Fruit fly (Drosophila melanogaster): ENCODE measurements around the gene GMF.

GMF gene

DNA sequence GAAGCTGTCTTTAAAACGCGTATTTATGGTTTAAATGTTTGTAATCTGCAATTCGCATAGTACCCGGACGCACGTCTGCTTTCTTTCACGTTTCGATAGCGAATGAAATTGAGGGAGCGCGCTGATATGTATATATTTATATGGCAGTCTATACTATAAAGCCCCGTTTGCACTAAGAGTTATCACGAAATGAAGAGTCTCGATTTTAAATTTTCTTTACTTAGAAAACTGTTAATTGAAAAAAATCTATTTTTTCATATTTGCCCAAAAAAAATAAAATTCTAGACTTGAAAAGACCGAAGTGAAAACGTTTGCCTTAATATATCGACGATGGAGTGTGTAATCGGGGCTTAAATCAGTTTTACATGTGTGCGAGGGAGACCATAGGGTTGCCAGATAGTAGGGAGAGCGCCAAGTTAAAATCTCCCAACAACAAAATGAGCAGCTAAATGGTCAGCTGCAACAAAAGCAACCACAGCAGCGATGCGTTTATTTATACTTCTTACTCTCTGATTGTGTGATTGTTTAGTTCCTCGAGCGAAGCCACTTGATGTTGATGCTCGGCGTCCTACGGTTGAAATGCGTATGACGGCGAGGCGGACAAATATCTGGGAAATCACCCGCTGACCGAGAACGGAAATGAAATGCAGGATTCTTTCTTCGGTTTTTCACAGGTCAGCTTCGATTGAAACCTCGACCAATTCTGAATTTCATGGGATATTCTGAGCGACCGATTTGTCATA lies 22.9 kb upstream of the GMF start, which contains the start of gene cact (continued):
- peak; percentile 70; the same call in 2 of the 3 replicates for TF ChIP-seq CG11560 (tag; IDR thresholded peaks at IDR 0.05)
- 0 out of 2 replicates have a peak, but pooled peaks have one; percentile 55 for TF ChIP-seq Lim3 (GFP tag; IDR thresholded peaks at IDR 0.05)
- TF ChIP-seq MBD-R2 (GFP tag; IDR thresholded peaks at IDR 0.05): peak; percentile 72
- TF ChIP-seq CG6854 (GFP tag; optimal IDR thresholded peaks at IDR 0.05): peak; percentile 87
- TF ChIP-seq NfI (GFP tag; optimal IDR thresholded peaks at IDR 0.05): peak; percentile 92
- peak in 1 of 3 experiments; percentile 90 for TF ChIP-seq lola (GFP tag; optimal IDR thresholded peaks at IDR 0.05)
- TF ChIP-seq br (optimal IDR thresholded peaks at IDR 0.05): no peak
- TF ChIP-seq chn (GFP tag; optimal IDR thresholded peaks at IDR 0.05): peak; percentile 94
- TF ChIP-seq CG14860 (GFP tag; IDR thresholded peaks at IDR 0.05; ENCODE audit: partially characterized antibody): no peak
- peak; percentile 85 for TF ChIP-seq CG1024 (GFP tag; IDR thresholded peaks at IDR 0.05)
- peak; percentile 39 for TF ChIP-seq pfk (GFP tag; optimal IDR thresholded peaks at IDR 0.05)
- peak; percentile 88 for TF ChIP-seq fd3F (GFP tag; optimal IDR thresholded peaks at IDR 0.05)
- TF ChIP-seq CG2199 (GFP tag; IDR thresholded peaks at IDR 0.05): peak; percentile 87
- peak; percentile 97 for TF ChIP-seq CG12391 (tag; optimal IDR thresholded peaks at IDR 0.05)
- no peak for TF ChIP-seq lov (optimal IDR thresholded peaks at IDR 0.05)
- TF ChIP-seq lov (GFP tag; IDR thresholded peaks at IDR 0.05): peak; percentile 66; the same call in 2 of the 3 replicates
- peak; percentile 85 for TF ChIP-seq Atf-2 (GFP tag; optimal IDR thresholded peaks at IDR 0.05)
- no peak for TF ChIP-seq toy (GFP tag; IDR thresholded peaks at IDR 0.05)
- TF ChIP-seq croc (GFP tag; conservative IDR thresholded peaks at IDR 0.05): peak; percentile 72
- peak; percentile 95 for TF ChIP-seq CG13894 (tag; optimal IDR thresholded peaks at IDR 0.05)
- peak; percentile 73 for TF ChIP-seq wdn (GFP tag; IDR thresholded peaks at IDR 0.05)
- TF ChIP-seq fu2 (GFP tag; optimal IDR thresholded peaks at IDR 0.05): peak; percentile 94
- TF ChIP-seq ash1 (GFP tag; optimal IDR thresholded peaks at IDR 0.05): no peak
- TF ChIP-seq sob (GFP tag; IDR thresholded peaks at IDR 0.05): peak; percentile 93
- TF ChIP-seq org-1 (GFP tag; optimal IDR thresholded peaks at IDR 0.05): peak; percentile 74
- peak; percentile 87 for TF ChIP-seq Max (GFP tag; optimal IDR thresholded peaks at IDR 0.05)
- peak; percentile 99 for TF ChIP-seq sens (GFP tag)
- TF ChIP-seq ewg (GFP tag; optimal IDR thresholded peaks at IDR 0.05): peak; percentile 83
- peak; percentile 92 for TF ChIP-seq CG8089 (GFP tag; optimal IDR thresholded peaks at IDR 0.05)
- no peak; the same call in 1 of the 2 replicates for TF ChIP-seq dati (GFP tag; IDR thresholded peaks at IDR 0.05)
- peak; percentile 88 for TF ChIP-seq CG16815 (GFP tag; optimal IDR thresholded peaks at IDR 0.05)
- peak; percentile 8 for TF ChIP-seq pros (GFP tag; optimal IDR thresholded peaks at IDR 0.05)
- TF ChIP-seq hkb (optimal IDR thresholded peaks at IDR 0.05): no peak
- TF ChIP-seq hkb (GFP tag; IDR thresholded peaks at IDR 0.05): peak; percentile 92
- TF ChIP-seq Gsc (GFP tag; IDR thresholded peaks at IDR 0.05): no peak
- TF ChIP-seq luna (GFP tag; optimal IDR thresholded peaks at IDR 0.05): peak; percentile 68
- peak; percentile 82 for TF ChIP-seq slou (GFP tag; optimal IDR thresholded peaks at IDR 0.05)
- peak; percentile 65; the same call in 1 of the 2 replicates for TF ChIP-seq Adf1 (GFP tag; IDR thresholded peaks at IDR 0.05)
- no peak for TF ChIP-seq zen2 (GFP tag; IDR thresholded peaks at IDR 0.05; ENCODE audit: partially characterized antibody)
- TF ChIP-seq dan (GFP tag; IDR thresholded peaks at IDR 0.05): no peak
- peak; percentile 98 for TF ChIP-seq CG30020 (tag; optimal IDR thresholded peaks at IDR 0.05)
- TF ChIP-seq CG7839 (tag; optimal IDR thresholded peaks at IDR 0.05): peak; percentile 92
- TF ChIP-seq jumu (GFP tag; optimal IDR thresholded peaks at IDR 0.05): peak; percentile 94
- peak; percentile 32; the same call in 1 of the 2 replicates for TF ChIP-seq bowl (GFP tag; IDR thresholded peaks at IDR 0.05)
- peak; percentile 70 for TF ChIP-seq ATbp (GFP tag; optimal IDR thresholded peaks at IDR 0.05)
- no peak for TF ChIP-seq sd (tag; optimal IDR thresholded peaks at IDR 0.05)
- peak; percentile 83 for TF ChIP-seq p53 (GFP tag; optimal IDR thresholded peaks at IDR 0.05)
- TF ChIP-seq cato (GFP tag; optimal IDR thresholded peaks at IDR 0.05; ENCODE audit: borderline replicate concordance): peak; percentile 86
- TF ChIP-seq Hand (GFP tag; optimal IDR thresholded peaks at IDR 0.05): peak; percentile 64
- TF ChIP-seq CTCF (GFP tag; optimal IDR thresholded peaks at IDR 0.05): peak; percentile 45
- no peak; the same call in 2 of the 3 replicates for TF ChIP-seq HLH4C (GFP tag; IDR thresholded peaks at IDR 0.05; ENCODE audit: partially characterized antibody)

Data from whole organism, embryonic.